Fruit fly (Drosophila melanogaster): Measurements from ENCODE around the gene Rrp47.

DNA sequence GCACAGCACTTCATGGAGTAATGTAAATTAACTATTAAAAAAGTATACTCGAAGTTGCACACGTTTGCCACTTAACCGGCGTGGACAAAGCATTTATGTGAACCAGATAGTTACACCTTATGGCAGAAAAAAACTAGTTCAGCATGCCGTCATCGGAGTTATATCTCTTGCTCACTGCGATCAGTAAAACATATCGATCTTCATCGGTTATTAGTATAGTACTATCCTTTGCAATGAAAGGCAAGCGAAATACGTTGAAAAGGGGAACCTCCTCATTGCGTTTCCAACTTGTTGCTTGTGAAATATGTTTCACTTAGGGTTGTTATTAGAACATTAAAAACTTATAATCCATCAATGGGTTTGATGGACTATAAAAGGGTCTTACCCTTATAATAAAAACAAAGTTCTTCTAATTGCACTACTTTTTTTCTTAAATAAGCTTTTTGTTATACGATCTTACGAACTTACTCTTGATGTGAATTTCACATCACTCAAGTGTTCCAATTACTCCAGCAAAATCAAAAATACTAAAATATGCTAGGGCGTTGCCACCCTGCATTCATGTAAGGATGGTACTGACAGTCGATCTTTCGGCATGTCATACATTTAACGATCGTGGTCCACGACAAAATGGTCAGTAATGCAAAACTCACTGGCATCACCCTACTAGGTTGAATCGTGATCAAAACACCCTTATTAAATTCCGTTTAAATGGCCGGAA lies 35.0 kb upstream of the Rrp47 start, which contains the start of gene CycD:
- TF ChIP-seq CTCF (optimal IDR thresholded peaks at IDR 0.05) (no peak), CG8478 (optimal IDR thresholded peaks at IDR 0.05) (no peak)
